Fruit fly (Drosophila melanogaster) whole organism, pupa: Measurements from ENCODE around the gene Shc.
A peak's percentile ranks its signal among the peaks of the same experiment; 100 is the strongest.

ENCODE experiments used
- CG14655 ChIP-seq: fragments of 200-800 bp; sonication (Bioruptor generic); optimal IDR thresholded peaks from 3 replicates; lab custom pipeline; 2017; ENCODE audit warnings: mild to moderate bottlenecking, missing biosample characterization, missing genetic modification reagents, missing genetic modification characterization
- CG15710 ChIP-seq: fragments of 200-800 bp; sonication (Bioruptor generic); optimal IDR thresholded peaks from 2 replicates; lab custom pipeline; 2018; ENCODE audit warnings: missing biosample characterization, mild to moderate bottlenecking, missing genetic modification characterization, moderate library complexity
- CG4496 ChIP-seq: fragments of 200-800 bp; sonication (Bioruptor generic); IDR thresholded peaks from 3 replicates; pipeline ENCODE4 v1.3.6; 2022; ENCODE audit warnings: missing biosample characterization, missing genetic modification characterization
- CG8301 ChIP-seq: fragments of 200-800 bp; sonication (Bioruptor generic); optimal IDR thresholded peaks from 2 replicates; lab custom pipeline; 2018; ENCODE audit warnings: missing biosample characterization, mild to moderate bottlenecking, missing genetic modification characterization
- CG9948 ChIP-seq: fragments of 200-800 bp; sonication (Bioruptor generic); optimal IDR thresholded peaks from 2 replicates; lab custom pipeline; 2018; ENCODE audit warnings: missing biosample characterization, mild to moderate bottlenecking, missing genetic modification characterization, moderate library complexity
- Pif1B ChIP-seq: fragments of 200-800 bp; sonication (Bioruptor generic); optimal IDR thresholded peaks from 3 replicates; lab custom pipeline; 2016; ENCODE audit warnings: missing biosample characterization, missing genetic modification characterization
- gl ChIP-seq: fragments of 200-800 bp; sonication (Bioruptor generic); optimal IDR thresholded peaks from 2 replicates; lab custom pipeline; 2018; ENCODE audit warnings: missing biosample characterization, mild to moderate bottlenecking, missing genetic modification characterization

- TF ChIP-seq gl (tag; lab: Kevin White, UChicago) (no peak), CG14655 (GFP tag; lab: Kevin White, UChicago) (peak; percentile 63), Pif1B (GFP tag; lab: Kevin White, UChicago) (peak; percentile 74), CG8301 (tag; lab: Kevin White, UChicago) (peak; percentile 50), CG9948 (tag; lab: Kevin White, UChicago) (peak; percentile 54), CG4496 (GFP tag; lab: Robert Waterston, UW) (peak; percentile 71), CG15710 (tag; lab: Kevin White, UChicago) (peak; percentile 68)
Measured at dm6 chr3L:9460775-9461491, 34.1 kb downstream of the Shc start, which contains the start of the genes CG3434 and CG44838.
